Fruit fly (Drosophila melanogaster) whole organism, embryonic: ENCODE measurements around the gene CG32668.

ENCODE experiments used
- Ada2b ChIP-seq: fragments of 200-800 bp; sonication (Bioruptor generic); IDR thresholded peaks from 2 replicates; pipeline ENCODE4 v1.3.6; 2022; ENCODE audit warnings: missing biosample characterization, missing genetic modification characterization
- Adf1 ChIP-seq: fragments of 200-800 bp; sonication (Bioruptor generic); IDR thresholded peaks from 2 replicates; pipeline ENCODE4 v1.3.6; 2022; ENCODE audit warnings: missing biosample characterization, missing genetic modification characterization
- Asciz ChIP-seq: fragments of 200-800 bp; sonication (Bioruptor generic); optimal IDR thresholded peaks from 2 replicates; lab custom pipeline; 2017; ENCODE audit warnings: missing biosample characterization, mild to moderate bottlenecking, missing genetic modification characterization, missing genetic modification reagents
- Bteb2 ChIP-seq: fragments of 200-800 bp; sonication (Bioruptor generic); optimal IDR thresholded peaks from 2 replicates; lab custom pipeline; 2016; ENCODE audit warnings: missing biosample characterization, missing genetic modification characterization
- CG10321 ChIP-seq: fragments of 200-800 bp; sonication (Bioruptor generic); IDR thresholded peaks from 2 replicates; pipeline ENCODE4 v1.3.6; 2022; ENCODE audit warnings: missing biosample characterization, missing genetic modification characterization
- CG10366 ChIP-seq: fragments of 200-800 bp; sonication (Bioruptor generic); IDR thresholded peaks from 2 replicates; pipeline ENCODE4 v1.3.6; 2022; ENCODE audit warnings: missing biosample characterization, missing genetic modification characterization
- CG11398 ChIP-seq: fragments of 200-800 bp; sonication (Bioruptor generic); optimal IDR thresholded peaks from 2 replicates; lab custom pipeline; 2016; ENCODE audit warnings: missing biosample characterization, missing genetic modification characterization
- CG11695 ChIP-seq: fragments of 200-800 bp; sonication (Bioruptor generic); IDR thresholded peaks from 3 replicates; pipeline ENCODE4 v1.3.6; 2022; ENCODE audit warnings: missing biosample characterization, missing genetic modification characterization
- CG12104 ChIP-seq: fragments of 200-800 bp; sonication (Bioruptor generic); optimal IDR thresholded peaks from 3 replicates; lab custom pipeline; 2016; ENCODE audit warnings: missing biosample characterization, missing genetic modification characterization
- CG17361 ChIP-seq: fragments of 200-800 bp; sonication (Bioruptor generic); IDR thresholded peaks from 3 replicates; pipeline ENCODE4 v1.3.6; 2022; ENCODE audit warnings: missing biosample characterization, missing genetic modification characterization
- CG17385 ChIP-seq: fragments of 200-800 bp; sonication (Bioruptor generic); optimal IDR thresholded peaks from 3 replicates; lab custom pipeline; 2018; ENCODE audit warnings: missing biosample characterization, mild to moderate bottlenecking, missing genetic modification characterization
- CG17802 ChIP-seq: fragments of 200-800 bp; sonication (Bioruptor generic); optimal IDR thresholded peaks from 2 replicates; lab custom pipeline; 2018; ENCODE audit warnings: missing biosample characterization, mild to moderate bottlenecking, missing genetic modification characterization, moderate library complexity
- CG18262 ChIP-seq: fragments of 200-800 bp; optimal IDR thresholded peaks from 3 replicates; lab custom pipeline; 2019; ENCODE audit warnings: missing biosample characterization, mild to moderate bottlenecking, missing genetic modification characterization, moderate library complexity
- CG2712 ChIP-seq: fragments of 200-800 bp; optimal IDR thresholded peaks from 3 replicates; lab custom pipeline; 2019; ENCODE audit warnings: missing biosample characterization, mild to moderate bottlenecking, missing genetic modification characterization, moderate library complexity
- CG30403 ChIP-seq: fragments of 200-800 bp; sonication (Bioruptor generic); optimal IDR thresholded peaks from 3 replicates; lab custom pipeline; 2016; ENCODE audit warnings: missing biosample characterization, missing genetic modification characterization
- CG30431 ChIP-seq: fragments of 200-800 bp; sonication (Bioruptor generic); optimal IDR thresholded peaks from 2 replicates; lab custom pipeline; 2017; ENCODE audit warnings: missing biosample characterization, missing genetic modification characterization
- CG31224 ChIP-seq: fragments of 200-800 bp; sonication (Bioruptor generic); IDR thresholded peaks from 2 replicates; pipeline ENCODE4 v1.3.6; 2022; ENCODE audit warnings: missing biosample characterization, missing genetic modification characterization
- CG3281 ChIP-seq: fragments of 200-800 bp; sonication (Bioruptor generic); optimal IDR thresholded peaks from 3 replicates; lab custom pipeline; 2017; ENCODE audit warnings: missing biosample characterization, mild to moderate bottlenecking, missing genetic modification characterization
- CG4424 ChIP-seq: fragments of 200-800 bp; sonication (Bioruptor generic); optimal IDR thresholded peaks from 3 replicates; lab custom pipeline; 2016; ENCODE audit warnings: missing biosample characterization, missing genetic modification characterization
- CG9797 ChIP-seq: fragments of 200-800 bp; sonication (Bioruptor generic); optimal IDR thresholded peaks from 3 replicates; lab custom pipeline; 2018; ENCODE audit warnings: missing biosample characterization, mild to moderate bottlenecking, missing genetic modification characterization
- D19A ChIP-seq: fragments of 200-800 bp; optimal IDR thresholded peaks from 3 replicates; lab custom pipeline; 2019; ENCODE audit warnings: missing biosample characterization, mild to moderate bottlenecking, missing genetic modification characterization, moderate library complexity
- Dfd ChIP-seq, 2 experiments: fragments of >200 bp; optimal IDR thresholded peaks; 2 replicates each; lab custom pipeline; 2017; ENCODE audit warnings: missing biosample characterization in 2 of 2, missing genetic modification characterization in 2 of 2
- E2f1 ChIP-seq: fragments of 200-800 bp; sonication (Bioruptor generic); IDR thresholded peaks from 2 replicates; pipeline ENCODE4 v1.3.6; 2022; ENCODE audit warnings: missing biosample characterization, missing genetic modification characterization
- Fer3 ChIP-seq: fragments of 200-800 bp; sonication (Bioruptor generic); optimal IDR thresholded peaks from 2 replicates; lab custom pipeline; 2018; ENCODE audit warnings: missing biosample characterization, mild to moderate bottlenecking, missing genetic modification characterization, moderate library complexity
- H15 ChIP-seq: fragments of 200-800 bp; sonication (Bioruptor generic); IDR thresholded peaks from 3 replicates; pipeline ENCODE4 v1.3.6; 2022; ENCODE audit warnings: missing biosample characterization, missing genetic modification characterization
- Hand ChIP-seq: fragments of 200-800 bp; sonication (Bioruptor generic); optimal IDR thresholded peaks from 2 replicates; lab custom pipeline; 2017; ENCODE audit warnings: mild to moderate bottlenecking, missing biosample characterization, missing genetic modification reagents, missing genetic modification characterization
- HmgD ChIP-seq: fragments of 200-800 bp; sonication (Bioruptor generic); optimal IDR thresholded peaks from 3 replicates; lab custom pipeline; 2016; ENCODE audit warnings: missing biosample characterization, missing genetic modification characterization
- MTF-1 ChIP-seq: fragments of 200-800 bp; sonication (Bioruptor generic); optimal IDR thresholded peaks from 2 replicates; lab custom pipeline; 2018; ENCODE audit warnings: missing biosample characterization, mild to moderate bottlenecking, missing genetic modification characterization, borderline replicate concordance
- Med ChIP-seq: fragments of 200-800 bp; sonication (Bioruptor generic); peaks from one replicate; lab custom pipeline; 2016; ENCODE audit warnings: missing biosample characterization, missing genetic modification characterization, mild to moderate bottlenecking, inconsistent platforms, moderate library complexity
- Usf ChIP-seq: fragments of 200-800 bp; sonication (Bioruptor generic); optimal IDR thresholded peaks from 2 replicates; lab custom pipeline; 2017; ENCODE audit warnings: missing genotype, missing biosample characterization, missing genetic modification characterization
- ap ChIP-seq: fragments of 200-800 bp; sonication (Bioruptor generic); IDR thresholded peaks from 2 replicates; pipeline ENCODE4 v1.3.6; 2022; ENCODE audit warnings: missing biosample characterization, missing genetic modification characterization
- bab2 ChIP-seq: fragments of 200-800 bp; sonication (Bioruptor generic); optimal IDR thresholded peaks from 2 replicates; lab custom pipeline; 2016; ENCODE audit warnings: missing biosample characterization, missing genetic modification characterization
- br ChIP-seq: fragments of >200 bp; optimal IDR thresholded peaks from 2 replicates; lab custom pipeline; 2017
- ci ChIP-seq: fragments of 200-800 bp; sonication (Bioruptor generic); IDR thresholded peaks from 3 replicates; pipeline ENCODE4 v1.3.6; 2022; ENCODE audit warnings: missing biosample characterization, missing genetic modification characterization
- corto ChIP-seq: fragments of 200-800 bp; sonication (Bioruptor generic); optimal IDR thresholded peaks from 2 replicates; lab custom pipeline; 2016; ENCODE audit warnings: missing biosample characterization, mild to moderate bottlenecking, missing genetic modification characterization, moderate library complexity
- esg ChIP-seq: fragments of 200-800 bp; sonication (Bioruptor generic); conservative IDR thresholded peaks from 2 replicates; pipeline ENCODE4 v1.3.6; 2022; ENCODE audit warnings: missing biosample characterization, missing genetic modification characterization
- exex ChIP-seq: fragments of 200-800 bp; sonication (Bioruptor generic); optimal IDR thresholded peaks from 4 replicates; lab custom pipeline; 2018; ENCODE audit warnings: missing biosample characterization, mild to moderate bottlenecking, missing genetic modification characterization, moderate library complexity
- h ChIP-seq: fragments of >200 bp; optimal IDR thresholded peaks from 2 replicates; lab custom pipeline; 2017
- ham ChIP-seq: fragments of 200-800 bp; sonication (Bioruptor generic); IDR thresholded peaks from 2 replicates; pipeline ENCODE4 v1.3.6; 2022; ENCODE audit warnings: missing biosample characterization, missing genetic modification characterization
- jumu ChIP-seq: fragments of 200-800 bp; sonication (Bioruptor generic); optimal IDR thresholded peaks from 3 replicates; lab custom pipeline; 2016; ENCODE audit warnings: missing biosample characterization, missing genetic modification characterization
- lov ChIP-seq, 2 experiments: fragments of 200-800 bp in 1 of 2; fragments of >200 bp in 1 of 2; sonication (Bioruptor generic) in 1 of 2; IDR thresholded peaks in 1 of 2; optimal IDR thresholded peaks in 1 of 2; 2 replicates in 1 of 2; 3 replicates in 1 of 2; pipeline versions ENCODE4 v1.3.6 to Lab custom; 2017 to 2022; ENCODE audit warnings: missing biosample characterization in 1 of 2, missing genetic modification characterization in 1 of 2
- nom ChIP-seq: fragments of 200-800 bp; sonication (Bioruptor generic); optimal IDR thresholded peaks from 2 replicates; lab custom pipeline; 2017; ENCODE audit warnings: missing biosample characterization, missing genetic modification characterization, mild to moderate bottlenecking, moderate library complexity, missing genetic modification reagents
- otp ChIP-seq: fragments of 200-800 bp; sonication (Bioruptor generic); IDR thresholded peaks from 3 replicates; pipeline ENCODE4, ENCODE4 v1.3.6; 2022; ENCODE audit warnings: missing biosample characterization, missing genetic modification characterization
- pb ChIP-seq: fragments of 200-800 bp; sonication (Bioruptor generic); optimal IDR thresholded peaks from 3 replicates; lab custom pipeline; 2016; ENCODE audit warnings: missing biosample characterization, missing genetic modification characterization
- phol ChIP-seq: fragments of 200-800 bp; sonication (Bioruptor generic); optimal IDR thresholded peaks from 3 replicates; lab custom pipeline; 2018; ENCODE audit warnings: missing biosample characterization, mild to moderate bottlenecking, missing genetic modification characterization, moderate library complexity
- rib ChIP-seq: fragments of 200-800 bp; sonication (Bioruptor generic); IDR thresholded peaks from 2 replicates; pipeline ENCODE4 v1.3.6; 2022; ENCODE audit warnings: missing biosample characterization, missing genetic modification characterization
- row ChIP-seq: fragments of 200-800 bp; sonication (Bioruptor generic); IDR thresholded peaks from 3 replicates; pipeline ENCODE4 v1.3.6; 2022; ENCODE audit warnings: missing biosample characterization, missing genetic modification characterization
- slou ChIP-seq: fragments of 200-800 bp; sonication (Bioruptor generic); optimal IDR thresholded peaks from 3 replicates; lab custom pipeline; 2016; ENCODE audit warnings: missing biosample characterization, missing genetic modification characterization
- stc ChIP-seq: fragments of 200-800 bp; sonication (Bioruptor generic); IDR thresholded peaks from 2 replicates; pipeline ENCODE4 v1.3.6; 2022; ENCODE audit warnings: missing biosample characterization, missing genetic modification characterization
- tio ChIP-seq: fragments of 200-800 bp; sonication (Bioruptor generic); optimal IDR thresholded peaks from 2 replicates; lab custom pipeline; 2017; ENCODE audit warnings: missing biosample characterization, missing genetic modification characterization, inconsistent platforms
- vfl ChIP-seq: fragments of 200-800 bp; sonication (Bioruptor generic); optimal IDR thresholded peaks from 2 replicates; lab custom pipeline; 2016; ENCODE audit warnings: missing biosample characterization, missing genetic modification characterization
- wor ChIP-seq: fragments of 200-800 bp; sonication (Bioruptor generic); IDR thresholded peaks from 2 replicates; pipeline ENCODE4 v1.3.6; 2022; ENCODE audit warnings: missing biosample characterization, missing genetic modification characterization

The CG32668 gene

dm6 chrX:11155808-11156589 lies 3.6 kb downstream of the CG32668 start (continued):
- TF ChIP-seq br (lab: Kevin White, UChicago) (no peak), stc (GFP tag; lab: Robert Waterston, UW) (no peak), slou (GFP tag; lab: Kevin White, UChicago) (no peak), pb (GFP tag; lab: Kevin White, UChicago) (no peak), ham (GFP tag; lab: Robert Waterston, UW) (no peak), MTF-1 (GFP tag; lab: Kevin White, UChicago) (no peak), esg (no peak), CG10321 (GFP tag; lab: Robert Waterston, UW) (no peak), Hand (GFP tag; lab: Kevin White, UChicago) (no peak), CG12104 (GFP tag; lab: Kevin White, UChicago) (no peak), rib (GFP tag; lab: Robert Waterston, UW) (no peak), Usf (no peak), Bteb2 (GFP tag; lab: Kevin White, UChicago) (no peak), CG31224 (GFP tag; lab: Robert Waterston, UW) (no peak), phol (peak; percentile 7), CG4424 (no peak), vfl (no peak), bab2 (GFP tag; lab: Kevin White, UChicago) (no peak), jumu (GFP tag; lab: Kevin White, UChicago) (no peak), CG17385 (GFP tag; lab: Kevin White, UChicago) (no peak), CG11695 (peak; percentile 56; the same call in 2 of the 3 replicates), CG11398 (GFP tag; lab: Kevin White, UChicago) (no peak), H15 (no peak), wor (GFP tag; lab: Robert Waterston, UW) (no peak), Dfd (GFP tag; optimal IDR thresholded peaks at IDR 0.05; lab: Kevin White, UChicago) (no peak), tio (no peak), Med (GFP tag; lab: Kevin White, UChicago) (peak; percentile 64), ap (GFP tag; lab: Robert Waterston, UW) (no peak), CG30403 (GFP tag; lab: Kevin White, UChicago) (no peak), Ada2b (GFP tag; lab: Robert Waterston, UW) (no peak), corto (GFP tag; lab: Kevin White, UChicago) (no peak), CG9797 (GFP tag; lab: Kevin White, UChicago) (no peak), CG17361 (no peak), otp (GFP tag; lab: Robert Waterston, UW) (no peak), nom (GFP tag; lab: Kevin White, UChicago) (no peak), E2f1 (GFP tag; lab: Robert Waterston, UW) (no peak), CG17802 (tag; lab: Kevin White, UChicago) (no peak), exex (tag; lab: Kevin White, UChicago) (no peak), CG2712 (tag; lab: Kevin White, UChicago) (peak; percentile 28), D19A (no peak), lov (optimal IDR thresholded peaks at IDR 0.05; lab: Kevin White, UChicago) (no peak), lov (GFP tag; IDR thresholded peaks at IDR 0.05; lab: Robert Waterston, UW) (no peak), CG18262 (tag; lab: Kevin White, UChicago) (no peak), Adf1 (GFP tag; lab: Robert Waterston, UW) (no peak), CG10366 (GFP tag; lab: Robert Waterston, UW) (no peak), row (GFP tag; lab: Robert Waterston, UW) (peak; percentile 42; the same call in 1 of the 3 replicates), Fer3 (tag; lab: Kevin White, UChicago) (no peak), ci (no peak), h (lab: Kevin White, UChicago) (no peak), CG3281 (GFP tag; lab: Kevin White, UChicago) (peak; percentile 44), CG30431 (no peak), HmgD (no peak), Asciz (no peak)
